Worm (Caenorhabditis elegans) whole organism, L2 larva: ENCODE measurements around the gene smex-1.

ENCODE experiments used
- C34F6.9 ChIP-seq: fragments of 150-350 bp; optimal IDR thresholded peaks from 2 replicates; lab custom pipeline; 2014; ENCODE audit warnings: missing biosample characterization, missing genetic modification characterization
- Y55F3AM.14 ChIP-seq: fragments of 200-800 bp; sonication (Bioruptor generic); optimal IDR thresholded peaks from 2 replicates; lab custom pipeline; 2018; ENCODE audit warnings: mild to moderate bottlenecking, missing genetic modification characterization, missing compliant biosample characterization
- ZK546.5 ChIP-seq: sonication (generic microtip); optimal IDR thresholded peaks from 2 replicates; lab custom pipeline; 2017; ENCODE audit warnings: missing biosample characterization, missing genetic modification characterization
- alr-1 ChIP-seq: fragments of 150-350 bp; optimal IDR thresholded peaks from 2 replicates; lab custom pipeline; 2014; ENCODE audit warnings: missing biosample characterization, missing genetic modification characterization
- blmp-1 ChIP-seq: sonication (generic microtip); optimal IDR thresholded peaks from 2 replicates; lab custom pipeline; 2017; ENCODE audit warnings: missing genetic modification characterization, mild to moderate bottlenecking, missing compliant biosample characterization, antibody characterized with exemption, moderate library complexity; ENCODE audit not compliant: insufficient read depth
- ceh-82 ChIP-seq: fragments of 150-350 bp; optimal IDR thresholded peaks from 2 replicates; lab custom pipeline; 2014; ENCODE audit warnings: missing biosample characterization, missing genetic modification characterization
- crh-2 ChIP-seq: sonication (generic microtip); optimal IDR thresholded peaks from 2 replicates; lab custom pipeline; 2017; ENCODE audit warnings: missing biosample characterization, missing genetic modification characterization
- dmd-4 ChIP-seq: sonication (generic microtip); optimal IDR thresholded peaks from 2 replicates; lab custom pipeline; 2017; ENCODE audit warnings: missing biosample characterization, missing genetic modification characterization
- egl-27 ChIP-seq: sonication (generic microtip); optimal IDR thresholded peaks from 3 replicates; lab custom pipeline; 2017; ENCODE audit warnings: missing biosample characterization, missing genetic modification reagents, missing genetic modification characterization
- elt-1 ChIP-seq: fragments of 150-350 bp; optimal IDR thresholded peaks from 2 replicates; lab custom pipeline; 2014; ENCODE audit warnings: missing biosample characterization, missing genetic modification characterization
- elt-3 ChIP-seq: sonication (generic microtip); optimal IDR thresholded peaks from 2 replicates; lab custom pipeline; 2017; ENCODE audit warnings: missing biosample characterization, missing genetic modification characterization
- fos-1 ChIP-seq: fragments of 150-350 bp; optimal IDR thresholded peaks from 2 replicates; lab custom pipeline; 2014; ENCODE audit warnings: missing biosample characterization, missing genetic modification characterization
- gmeb-1 ChIP-seq: fragments of 150-350 bp; optimal IDR thresholded peaks from 2 replicates; lab custom pipeline; 2014; ENCODE audit warnings: missing biosample characterization, missing genetic modification characterization
- lin-11 ChIP-seq: fragments of 150-350 bp; sonication (generic microtip); optimal IDR thresholded peaks from 2 replicates; lab custom pipeline; 2014; ENCODE audit warnings: missing biosample characterization, missing genetic modification characterization, inconsistent platforms, mixed read lengths
- lin-13 ChIP-seq: fragments of 150-350 bp; optimal IDR thresholded peaks from 2 replicates; lab custom pipeline; 2014; ENCODE audit warnings: missing biosample characterization, missing genetic modification reagents, missing genetic modification characterization
- lin-39 ChIP-seq: fragments of 150-350 bp; optimal IDR thresholded peaks from 2 replicates; lab custom pipeline; 2014; ENCODE audit warnings: missing biosample characterization, missing genetic modification reagents, missing genetic modification characterization
- lsy-2 ChIP-seq, 2 experiments: fragments of 150-350 bp in 1 of 2; sonication (generic microtip) in 1 of 2; optimal IDR thresholded peaks; 2 replicates each; lab custom pipeline; 2014 to 2017; ENCODE audit warnings: missing biosample characterization in 2 of 2, missing genetic modification characterization in 2 of 2
- mdl-1 ChIP-seq, 2 experiments: fragments of 150-350 bp in 1 of 2; sonication (generic microtip) in 1 of 2; optimal IDR thresholded peaks; 2 replicates each; lab custom pipeline; 2017; ENCODE audit warnings: missing biosample characterization in 2 of 2, missing genetic modification characterization in 2 of 2
- nhr-11 ChIP-seq: fragments of 150-350 bp; optimal IDR thresholded peaks from 2 replicates; lab custom pipeline; 2014; ENCODE audit warnings: missing biosample characterization, missing genetic modification characterization
- nhr-12 ChIP-seq: fragments of 150-350 bp; optimal IDR thresholded peaks from 2 replicates; lab custom pipeline; 2014; ENCODE audit warnings: missing biosample characterization, missing genetic modification characterization
- nhr-129 ChIP-seq: fragments of 150-350 bp; optimal IDR thresholded peaks from 2 replicates; lab custom pipeline; 2014; ENCODE audit warnings: missing biosample characterization, missing genetic modification characterization
- nhr-237 ChIP-seq: fragments of 150-350 bp; optimal IDR thresholded peaks from 2 replicates; lab custom pipeline; 2014; ENCODE audit warnings: missing biosample characterization, missing genetic modification characterization
- nhr-25 ChIP-seq: fragments of 150-350 bp; sonication (generic microtip); optimal IDR thresholded peaks from 3 replicates; lab custom pipeline; 2014; ENCODE audit warnings: missing biosample characterization, missing genetic modification characterization
- sem-4 ChIP-seq: fragments of 150-350 bp; optimal IDR thresholded peaks from 2 replicates; lab custom pipeline; 2014; ENCODE audit warnings: missing biosample characterization, missing genetic modification reagents, missing genetic modification characterization
- skn-1 ChIP-seq: sonication (generic microtip); optimal IDR thresholded peaks from 2 replicates; lab custom pipeline; 2017; ENCODE audit warnings: missing biosample characterization, missing genetic modification characterization
- sma-3 ChIP-seq: sonication (generic microtip); optimal IDR thresholded peaks from 2 replicates; lab custom pipeline; 2016; ENCODE audit warnings: missing genetic modification reagents, missing genetic modification characterization, missing compliant biosample characterization
- sma-9 ChIP-seq, 2 experiments: fragments of 150-350 bp in 1 of 2; sonication (generic microtip) in 1 of 2; optimal IDR thresholded peaks; 2 replicates each; lab custom pipeline; 2014 to 2016; ENCODE audit warnings: missing genetic modification characterization in 2 of 2, mild to moderate bottlenecking in 1 of 2, missing biosample characterization in 1 of 2, missing compliant biosample characterization in 1 of 2, missing genetic modification reagents in 1 of 2, moderate library complexity in 1 of 2
- unc-55 ChIP-seq: fragments of 150-350 bp; sonication (generic microtip); optimal IDR thresholded peaks from 3 replicates; lab custom pipeline; 2014; ENCODE audit warnings: missing biosample characterization, missing genetic modification reagents, missing genetic modification characterization
- unc-62 ChIP-seq: fragments of 150-350 bp; optimal IDR thresholded peaks from 2 replicates; lab custom pipeline; 2014; ENCODE audit warnings: missing biosample characterization, missing genetic modification reagents, missing genetic modification characterization
- ztf-1 ChIP-seq: fragments of 200-800 bp; sonication (Bioruptor generic); conservative IDR thresholded peaks from 2 replicates; pipeline ENCODE4 v1.3.6; 2022; ENCODE audit warnings: missing genetic modification characterization, missing compliant biosample characterization
- ztf-11 ChIP-seq: sonication (generic microtip); optimal IDR thresholded peaks from 2 replicates; lab custom pipeline; 2017; ENCODE audit warnings: missing biosample characterization, missing genetic modification characterization
- ztf-4 ChIP-seq: fragments of 150-350 bp; optimal IDR thresholded peaks from 2 replicates; lab custom pipeline; 2014; ENCODE audit warnings: missing biosample characterization, missing genetic modification characterization

Gene smex-1

ce11 chrV:8302522-8302921 is 6.8 kb upstream of the smex-1 start, which contains the start of gene sel-9 (continued):
- TF ChIP-seq unc-55 (GFP tag; lab: Kevin White, UChicago) = peak; percentile 79
- peak; percentile 6 for TF ChIP-seq blmp-1
- TF ChIP-seq Y55F3AM.14 (GFP tag; lab: Kevin White, UChicago) = no peak
- TF ChIP-seq nhr-12 (tag; lab: Kevin White, UChicago) = no peak
- TF ChIP-seq nhr-11 (tag; lab: Kevin White, UChicago) = no peak
- peak; percentile 85 for TF ChIP-seq crh-2 (tag; lab: Kevin White, UChicago)
- TF ChIP-seq sem-4 = no peak
- no peak for TF ChIP-seq mdl-1 (tag; optimal IDR thresholded peaks at IDR 0.05; lab: Kevin White, UChicago)
- TF ChIP-seq alr-1 (tag; lab: Kevin White, UChicago) = no peak
- peak; percentile 24 for TF ChIP-seq sma-3 (GFP tag; lab: Kevin White, UChicago)
- no peak for TF ChIP-seq ztf-1
- TF ChIP-seq dmd-4 (tag; lab: Kevin White, UChicago) = no peak
- TF ChIP-seq elt-3 (tag; lab: Kevin White, UChicago) = no peak
- TF ChIP-seq lin-39 (tag; lab: Kevin White, UChicago) = no peak
- no peak for TF ChIP-seq skn-1 (tag; lab: Kevin White, UChicago)
- TF ChIP-seq C34F6.9 = peak; percentile 57
- TF ChIP-seq egl-27 = no peak
- no peak for TF ChIP-seq nhr-237
- peak; percentile 90 for TF ChIP-seq gmeb-1 (tag; lab: Kevin White, UChicago)
- TF ChIP-seq ztf-11 (tag; lab: Kevin White, UChicago) = no peak
- no peak for TF ChIP-seq lin-11 (tag; lab: Kevin White, UChicago)
- TF ChIP-seq ztf-4 (tag; lab: Kevin White, UChicago) = no peak

DNA sequence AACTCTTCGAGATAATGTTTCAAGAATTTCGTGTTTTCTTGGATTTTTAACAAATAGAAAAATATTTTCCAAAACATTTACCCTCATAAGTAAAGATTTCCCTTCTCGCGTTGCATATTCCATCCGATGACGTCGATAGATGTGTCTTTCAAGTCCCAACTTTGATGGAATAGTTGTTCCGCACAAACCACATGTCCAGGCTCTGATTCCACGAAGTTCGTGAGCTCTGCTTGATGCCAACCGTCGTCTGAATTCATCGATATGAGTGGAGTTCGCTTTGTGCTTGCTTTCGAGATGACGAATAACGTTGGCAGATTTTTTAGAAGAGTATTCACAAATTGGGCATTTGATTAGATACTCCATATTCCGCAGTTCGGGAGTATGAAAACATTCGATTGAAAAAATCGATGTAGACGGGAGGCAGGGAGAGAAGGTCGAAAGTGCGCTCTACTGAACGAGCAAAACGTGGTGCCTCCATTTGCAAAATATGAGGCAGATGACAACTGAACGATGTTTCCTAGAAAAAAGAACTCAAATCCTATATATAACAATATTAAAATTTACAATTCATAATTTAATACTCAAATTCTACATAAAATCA is 5.3 kb upstream of the smex-1 start, which contains the start of gene W02D7.6:
W02D7.6 (minus strand) TSS at position 573 of the 601 bp plus-strand sequence.
- TF ChIP-seq C34F6.9 = peak; percentile 46
- no peak for TF ChIP-seq fos-1
- peak; percentile 48 for TF ChIP-seq nhr-129
- TF ChIP-seq sem-4 = peak; percentile 13
- no peak for TF ChIP-seq lin-13 (GFP tag; lab: Kevin White, UChicago)
- TF ChIP-seq sma-9 (GFP tag; optimal IDR thresholded peaks at IDR 0.05; lab: Kevin White, UChicago) = peak; percentile 23
- TF ChIP-seq sma-9 (tag; optimal IDR thresholded peaks at IDR 0.05; lab: Kevin White, UChicago) = no peak
- TF ChIP-seq elt-3 (tag; lab: Kevin White, UChicago) = no peak
- peak in 1 of 2 experiments; percentile 19 for TF ChIP-seq lsy-2 (tag; optimal IDR thresholded peaks at IDR 0.05; lab: Kevin White, UChicago)
- TF ChIP-seq nhr-25 (tag; lab: Kevin White, UChicago) = no peak
- peak; percentile 62 for TF ChIP-seq crh-2 (tag; lab: Kevin White, UChicago)

DNA sequence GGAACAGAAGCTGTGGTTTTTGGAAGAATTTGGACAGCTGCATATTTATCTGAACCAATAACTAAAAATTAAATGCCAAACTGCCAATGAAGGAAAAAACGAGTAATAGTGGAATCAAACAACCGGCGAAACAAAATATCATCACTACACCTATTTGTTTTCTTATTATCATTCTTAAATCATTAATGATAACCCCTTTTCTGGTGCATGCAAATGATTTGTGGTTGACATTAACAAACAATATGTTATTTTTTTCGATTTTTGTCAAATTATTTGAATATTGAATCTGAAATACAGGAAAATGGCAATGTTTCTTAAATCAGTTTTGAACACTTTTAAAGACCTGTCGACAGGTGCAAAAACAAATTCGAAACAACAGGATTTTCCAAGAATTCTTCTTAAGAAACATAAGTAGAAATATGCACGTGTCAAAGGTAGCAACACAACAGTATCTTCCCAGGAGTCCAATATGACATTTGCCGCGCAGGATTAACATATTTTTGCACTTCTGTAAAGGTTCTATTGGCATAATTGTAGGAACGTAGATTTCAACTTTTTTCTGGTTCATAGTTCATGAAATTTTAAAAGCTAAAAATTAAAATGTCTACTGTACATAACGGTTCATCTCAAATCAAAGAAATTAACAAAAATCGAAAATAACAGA is 3.6 kb upstream of the smex-1 start, which contains the start of gene W02D7.5:
W02D7.5 (minus strand) TSS at position 51 of the 664 bp plus-strand sequence.
- TF ChIP-seq ZK546.5 (no peak), ceh-82 (tag; lab: Kevin White, UChicago) (no peak), ztf-11 (tag; lab: Kevin White, UChicago) (no peak), ztf-1 (no peak), lsy-2 (tag; optimal IDR thresholded peaks at IDR 0.05; lab: Kevin White, UChicago) (no peak), skn-1 (tag; lab: Kevin White, UChicago) (no peak)

DNA sequence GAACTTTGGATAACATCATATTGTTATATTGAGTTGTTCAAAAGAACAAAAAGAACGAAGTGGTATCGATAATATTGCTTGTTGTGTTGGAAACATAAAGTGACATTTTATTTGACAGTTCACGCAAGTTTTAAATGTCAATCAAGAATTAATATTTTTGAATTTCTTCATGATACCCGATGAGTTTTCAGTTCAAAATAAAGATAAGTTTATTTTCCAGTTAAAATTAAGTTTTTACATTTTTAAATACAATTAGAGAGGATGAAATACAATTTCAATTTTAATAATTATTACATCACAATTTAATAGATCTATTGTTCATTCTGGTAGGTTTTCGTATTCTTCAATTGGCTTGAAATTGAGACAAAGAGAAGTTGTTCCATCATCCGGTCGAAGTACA is 1.7 kb upstream of the smex-1 start, which contains the start of gene W02D7.4:
W02D7.4 (minus strand) TSS at position 101 of the 400 bp plus-strand sequence.
- no peak for TF ChIP-seq lin-11 (tag; lab: Kevin White, UChicago)
- no peak for TF ChIP-seq fos-1
- no peak for TF ChIP-seq elt-1

- TF ChIP-seq unc-62 (GFP tag; lab: Kevin White, UChicago) = no peak
Observed at ce11 chrV:8291764-8292163, 4.0 kb downstream of the smex-1 start, which contains the start of gene srg-33. Gene srg-33, plus strand, starts transcription at chrV:8292064.
